Comparison of ENCODE assay signal across 6 worm cellular contexts in the genomic region with DNA sequence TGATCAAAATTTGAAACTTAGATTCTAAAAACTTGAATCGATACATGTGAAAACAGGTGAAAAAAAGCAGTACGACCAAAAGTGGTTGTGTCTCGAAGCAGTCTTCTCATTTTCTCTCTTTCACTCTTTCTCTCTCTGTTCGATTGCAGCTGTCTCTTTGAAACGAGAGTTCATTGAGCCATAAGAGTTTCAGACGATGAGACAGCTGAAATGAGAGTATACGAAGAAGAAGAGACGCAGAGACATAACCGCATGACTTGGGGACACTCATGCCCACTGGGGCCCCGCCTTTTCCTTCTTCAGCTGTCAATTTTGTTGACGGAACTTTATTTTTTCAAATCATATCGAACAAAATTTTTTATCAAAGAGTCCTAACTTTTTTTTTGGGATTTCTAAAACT.
TF ChIP-seq lines count a peak whose summit lies in the region.

No protein-coding gene starts in this region.

TF ChIP-seq in whole organism, L1 larva, 84 proteins besides CTCF, POLR2A, EP300 and RAD21 (continued from another document and continues in another):
- TF ChIP-seq sup-37 (GFP tag; optimal IDR thresholded peaks at IDR 0.05; lab: Kevin White, UChicago) (no peak), ztf-4 (tag; optimal IDR thresholded peaks at IDR 0.05; lab: Kevin White, UChicago) (peak; percentile 71), lin-13 (GFP tag; optimal IDR thresholded peaks at IDR 0.05; lab: Kevin White, UChicago) (peak; percentile 70), tlp-1 (tag; optimal IDR thresholded peaks at IDR 0.05; lab: Kevin White, UChicago) (no peak), nhr-12 (tag; optimal IDR thresholded peaks at IDR 0.05; lab: Kevin White, UChicago) (no peak), ceh-88 (GFP tag; IDR thresholded peaks at IDR 0.05; lab: Robert Waterston, UW) (peak; percentile 16; the same call in 1 of the 2 replicates), nhr-47 (tag; optimal IDR thresholded peaks at IDR 0.05; lab: Kevin White, UChicago) (peak; percentile 89), ceh-8 (GFP tag; optimal IDR thresholded peaks at IDR 0.05; lab: Kevin White, UChicago) (no peak), aly-2 (tag; optimal IDR thresholded peaks at IDR 0.05; lab: Kevin White, UChicago) (peak; percentile 42), irx-1 (tag; optimal IDR thresholded peaks at IDR 0.05; lab: Kevin White, UChicago) (peak; percentile 79), zip-4 (GFP tag; optimal IDR thresholded peaks at IDR 0.05; lab: Kevin White, UChicago) (no peak), lin-14 (GFP tag; optimal IDR thresholded peaks at IDR 0.05; lab: Kevin White, UChicago) (peak; percentile 97), C34B4.2 (tag; optimal IDR thresholded peaks at IDR 0.05; lab: Kevin White, UChicago) (no peak), ets-5 (GFP tag; IDR thresholded peaks at IDR 0.05; lab: Robert Waterston, UW) (no peak), unc-130 (tag; optimal IDR thresholded peaks at IDR 0.05; lab: Kevin White, UChicago) (no peak), isw-1 (GFP tag; IDR thresholded peaks at IDR 0.05; lab: Robert Waterston, UW) (peak; percentile 66), ceh-90 (tag; optimal IDR thresholded peaks at IDR 0.05; lab: Kevin White, UChicago) (no peak), Y116A8C.19 (tag; optimal IDR thresholded peaks at IDR 0.05; lab: Kevin White, UChicago; ENCODE audit: borderline replicate concordance) (no peak), jun-1 (tag; optimal IDR thresholded peaks at IDR 0.05; lab: Kevin White, UChicago) (peak; percentile 78), pax-3 (tag; optimal IDR thresholded peaks at IDR 0.05; lab: Kevin White, UChicago) (peak; percentile 60), tbx-2 (tag; optimal IDR thresholded peaks at IDR 0.05; lab: Kevin White, UChicago) (peak; percentile 89)

TF ChIP-seq in whole organism, L2 larva, 48 proteins besides CTCF, POLR2A, EP300 and RAD21 (continued from another document):
- TF ChIP-seq nhr-6 (tag; optimal IDR thresholded peaks at IDR 0.05; lab: Kevin White, UChicago) (peak; percentile 81), egl-27 (tag; optimal IDR thresholded peaks at IDR 0.05; lab: Kevin White, UChicago) (peak; percentile 79), mdl-1 (tag; optimal IDR thresholded peaks at IDR 0.05; lab: Kevin White, UChicago) (peak; percentile 67 to 89), blmp-1 (tag; optimal IDR thresholded peaks at IDR 0.05; lab: Kevin White, UChicago; ENCODE audit: insufficient read depth) (peak; percentile 62), alr-1 (tag; optimal IDR thresholded peaks at IDR 0.05; lab: Kevin White, UChicago) (no peak), ama-1 (optimal IDR thresholded peaks at IDR 0.05; lab: Kevin White, UChicago) (peak; percentile 82), sma-9 (GFP tag; optimal IDR thresholded peaks at IDR 0.05; lab: Kevin White, UChicago) (peak; percentile 90), sma-9 (tag; optimal IDR thresholded peaks at IDR 0.05; lab: Kevin White, UChicago) (no peak)

TF ChIP-seq in whole organism, L3 larva, 47 proteins besides CTCF, POLR2A, EP300 and RAD21 (continued from another document):
- TF ChIP-seq skn-1 (tag; optimal IDR thresholded peaks at IDR 0.05; lab: Kevin White, UChicago) (peak; percentile 40), fkh-10 (GFP tag; optimal IDR thresholded peaks at IDR 0.05; lab: Kevin White, UChicago) (peak; percentile 31), tbx-2 (tag; optimal IDR thresholded peaks at IDR 0.05; lab: Kevin White, UChicago) (peak; percentile 39), ceh-82 (tag; optimal IDR thresholded peaks at IDR 0.05; lab: Kevin White, UChicago) (no peak), R02D3.7 (tag; optimal IDR thresholded peaks at IDR 0.05; lab: Kevin White, UChicago) (peak; percentile 39), ceh-28 (tag; optimal IDR thresholded peaks at IDR 0.05; lab: Kevin White, UChicago) (peak; percentile 85), unc-39 (tag; optimal IDR thresholded peaks at IDR 0.05; lab: Kevin White, UChicago) (no peak), ztf-11 (tag; optimal IDR thresholded peaks at IDR 0.05; lab: Kevin White, UChicago) (no peak), nhr-28 (tag; optimal IDR thresholded peaks at IDR 0.05; lab: Kevin White, UChicago) (no peak), hmg-11 (tag; optimal IDR thresholded peaks at IDR 0.05; lab: Kevin White, UChicago) (peak; percentile 74), elt-3 (tag; optimal IDR thresholded peaks at IDR 0.05; lab: Kevin White, UChicago) (no peak), eor-1 (tag; optimal IDR thresholded peaks at IDR 0.05; lab: Kevin White, UChicago) (no peak), mdl-1 (tag; optimal IDR thresholded peaks at IDR 0.05; lab: Kevin White, UChicago) (peak; percentile 67), ama-1 (optimal IDR thresholded peaks at IDR 0.05; lab: Kevin White, UChicago) (peak; percentile 62), nfya-1 (tag; optimal IDR thresholded peaks at IDR 0.05; lab: Kevin White, UChicago; ENCODE audit: insufficient read depth) (peak; percentile 93), fos-1 (tag; optimal IDR thresholded peaks at IDR 0.05; lab: Kevin White, UChicago) (no peak), nhr-43 (tag; optimal IDR thresholded peaks at IDR 0.05; lab: Kevin White, UChicago; ENCODE audit: poor library complexity, severe bottlenecking) (peak; percentile 69), mml-1 (tag; optimal IDR thresholded peaks at IDR 0.05; lab: Kevin White, UChicago) (no peak), aly-2 (tag; optimal IDR thresholded peaks at IDR 0.05; lab: Kevin White, UChicago) (no peak)

TF ChIP-seq in whole organism, L4 larva, 104 proteins besides CTCF, POLR2A, EP300 and RAD21 (continued from another document and continues in another):
- TF ChIP-seq nhr-77 (tag; optimal IDR thresholded peaks at IDR 0.05; lab: Kevin White, UChicago) (peak; percentile 67), pha-4 (GFP tag; IDR thresholded peaks at IDR 0.05; lab: Robert Waterston, UW) (peak; percentile 72), pha-4 (tag; optimal IDR thresholded peaks at IDR 0.05; lab: Kevin White, UChicago) (peak; percentile 55), hmg-1.1 (GFP tag; IDR thresholded peaks at IDR 0.05; lab: Robert Waterston, UW) (peak; percentile 92), ces-1 (GFP tag; optimal IDR thresholded peaks at IDR 0.05; lab: Kevin White, UChicago) (no peak), lir-3 (tag; optimal IDR thresholded peaks at IDR 0.05; lab: Kevin White, UChicago) (no peak), ceh-44 (GFP tag; IDR thresholded peaks at IDR 0.05; lab: Robert Waterston, UW) (no peak), nhr-76 (tag; optimal IDR thresholded peaks at IDR 0.05; lab: Kevin White, UChicago) (no peak), lin-15B (tag; optimal IDR thresholded peaks at IDR 0.05; lab: Kevin White, UChicago) (no peak), ctbp-1 (GFP tag; IDR thresholded peaks at IDR 0.05; lab: Robert Waterston, UW) (peak; percentile 55; the same call in 1 of the 2 replicates), daf-8 (GFP tag; IDR thresholded peaks at IDR 0.05; lab: Robert Waterston, UW) (no peak), Y48G9A.11 (GFP tag; IDR thresholded peaks at IDR 0.05; lab: Robert Waterston, UW) (no peak), dpl-1 (GFP tag; optimal IDR thresholded peaks at IDR 0.05; lab: Kevin White, UChicago) (peak; percentile 50), nhr-42 (GFP tag; IDR thresholded peaks at IDR 0.05; lab: Robert Waterston, UW) (peak; percentile 72; the same call in 1 of the 2 replicates), ceh-62 (tag; optimal IDR thresholded peaks at IDR 0.05; lab: Kevin White, UChicago) (no peak), cey-2 (tag; optimal IDR thresholded peaks at IDR 0.05; lab: Kevin White, UChicago; ENCODE audit: borderline replicate concordance, insufficient read depth) (no peak), F26F4.8 (GFP tag; conservative IDR thresholded peaks at IDR 0.05; lab: Robert Waterston, UW) (no peak), lsy-2 (tag; optimal IDR thresholded peaks at IDR 0.05; lab: Kevin White, UChicago) (peak; percentile 67 to 86), lin-29 (GFP tag; IDR thresholded peaks at IDR 0.05; lab: Robert Waterston, UW) (no peak), ceh-82 (tag; optimal IDR thresholded peaks at IDR 0.05; lab: Kevin White, UChicago) (no peak), lim-7 (GFP tag; IDR thresholded peaks at IDR 0.05; lab: Robert Waterston, UW) (no peak), Y75B8A.6 (GFP tag; IDR thresholded peaks at IDR 0.05; lab: Robert Waterston, UW) (no peak), tra-1 (GFP tag; IDR thresholded peaks at IDR 0.05; lab: Robert Waterston, UW) (peak; percentile 84), D1046.2 (GFP tag; IDR thresholded peaks at IDR 0.05; lab: Robert Waterston, UW) (0 out of 2 replicates have a peak, but pooled peaks have one; percentile 35), spr-3 (GFP tag; optimal IDR thresholded peaks at IDR 0.05; lab: Kevin White, UChicago) (peak; percentile 30), zfp-3 (GFP tag; conservative IDR thresholded peaks at IDR 0.05; lab: Robert Waterston, UW) (peak; percentile 53; the same call in 1 of the 2 replicates), ztf-11 (tag; optimal IDR thresholded peaks at IDR 0.05; lab: Kevin White, UChicago) (no peak), pqm-1 (tag; optimal IDR thresholded peaks at IDR 0.05; lab: Kevin White, UChicago) (peak; percentile 2)

TF ChIP-seq in whole organism, late embryonic, 69 proteins besides CTCF, POLR2A, EP300 and RAD21 (continued from another document):
- peak; percentile 55 for TF ChIP-seq pros-1 (tag; optimal IDR thresholded peaks at IDR 0.05; lab: Kevin White, UChicago)
- TF ChIP-seq hlh-30 (tag; optimal IDR thresholded peaks at IDR 0.05; lab: Kevin White, UChicago; ENCODE audit: insufficient read depth), result peak; percentile 98
TF ChIP-seq in whole organism, late embryonic: peak in this region for 13.

TF ChIP-seq in whole organism, young adult, 124 proteins besides CTCF, POLR2A, EP300 and RAD21 (continued from another document):
- TF ChIP-seq lsy-27 (tag; optimal IDR thresholded peaks at IDR 0.05; lab: Kevin White, UChicago; ENCODE audit: borderline replicate concordance, insufficient read depth) (no peak), unc-130 (GFP tag; optimal IDR thresholded peaks at IDR 0.05; lab: Kevin White, UChicago) (no peak), Y56A3A.18 (GFP tag; IDR thresholded peaks at IDR 0.05; lab: Robert Waterston, UW) (no peak), ceh-27 (GFP tag; optimal IDR thresholded peaks at IDR 0.05; lab: Kevin White, UChicago) (peak; percentile 67), ekl-4 (GFP tag; IDR thresholded peaks at IDR 0.05; lab: Robert Waterston, UW) (peak; percentile 72), lin-40 (tag; optimal IDR thresholded peaks at IDR 0.05; lab: Kevin White, UChicago) (peak; percentile 88), ztf-3 (GFP tag; optimal IDR thresholded peaks at IDR 0.05; lab: Kevin White, UChicago) (no peak), C06A6.2 (GFP tag; conservative IDR thresholded peaks at IDR 0.05; lab: Robert Waterston, UW) (0 out of 2 replicates have a peak, but pooled peaks have one; percentile 47), B0336.3 (GFP tag; IDR thresholded peaks at IDR 0.05; lab: Robert Waterston, UW) (peak; percentile 61; the same call in 1 of the 2 replicates), repo-1 (tag; optimal IDR thresholded peaks at IDR 0.05; lab: Kevin White, UChicago) (no peak), T07F8.4 (tag; optimal IDR thresholded peaks at IDR 0.05; lab: Kevin White, UChicago) (no peak), nfyb-1 (GFP tag; IDR thresholded peaks at IDR 0.05; lab: Robert Waterston, UW) (peak; percentile 67; the same call in 1 of the 2 replicates), K11D2.4 (GFP tag; IDR thresholded peaks at IDR 0.05; lab: Robert Waterston, UW) (peak; percentile 70; the same call in 1 of the 2 replicates), chd-7 (tag; optimal IDR thresholded peaks at IDR 0.05; lab: Kevin White, UChicago) (peak; percentile 82), F22D6.2 (tag; optimal IDR thresholded peaks at IDR 0.05; lab: Kevin White, UChicago) (peak; percentile 44), pbrm-1 (GFP tag; IDR thresholded peaks at IDR 0.05; lab: Robert Waterston, UW) (peak; percentile 81), snpc-1.1 (tag; optimal IDR thresholded peaks at IDR 0.05; lab: Kevin White, UChicago; ENCODE audit: insufficient read depth) (no peak), ztf-18 (tag; optimal IDR thresholded peaks at IDR 0.05; lab: Kevin White, UChicago) (peak; percentile 16), nhr-90 (tag; optimal IDR thresholded peaks at IDR 0.05; lab: Kevin White, UChicago) (peak; percentile 1), ztf-6 (GFP tag; IDR thresholded peaks at IDR 0.05; lab: Robert Waterston, UW) (no peak), T26A5.8 (tag; optimal IDR thresholded peaks at IDR 0.05; lab: Kevin White, UChicago) (no peak), hmg-1.2 (GFP tag; IDR thresholded peaks at IDR 0.05; lab: Robert Waterston, UW) (peak; percentile 98), ets-4 (GFP tag; optimal IDR thresholded peaks at IDR 0.05; lab: Kevin White, UChicago) (no peak), cebp-2 (GFP tag; IDR thresholded peaks at IDR 0.05; lab: Robert Waterston, UW) (no peak), nhr-80 (tag; optimal IDR thresholded peaks at IDR 0.05; lab: Kevin White, UChicago) (peak; percentile 81), attf-3 (GFP tag; conservative IDR thresholded peaks at IDR 0.05; lab: Robert Waterston, UW) (0 out of 2 replicates have a peak, but pooled peaks have one; percentile 36), lin-26 (GFP tag; IDR thresholded peaks at IDR 0.05; lab: Robert Waterston, UW) (peak; percentile 71), Y95B8A.8 (GFP tag; IDR thresholded peaks at IDR 0.05; lab: Robert Waterston, UW) (0 out of 2 replicates have a peak, but pooled peaks have one; percentile 17), ceh-79 (tag; optimal IDR thresholded peaks at IDR 0.05; lab: Kevin White, UChicago) (no peak), ccch-3 (GFP tag; optimal IDR thresholded peaks at IDR 0.05; lab: Kevin White, UChicago) (no peak), aptf-2 (GFP tag; conservative IDR thresholded peaks at IDR 0.05; lab: Robert Waterston, UW) (no peak), rpc-1 (optimal IDR thresholded peaks at IDR 0.05; lab: Kevin White, UChicago) (no peak), rpc-1 (tag; optimal IDR thresholded peaks at IDR 0.05; lab: Kevin White, UChicago) (no peak), hmg-20 (GFP tag; IDR thresholded peaks at IDR 0.05; lab: Robert Waterston, UW) (no peak), fkh-3 (tag; optimal IDR thresholded peaks at IDR 0.05; lab: Kevin White, UChicago) (no peak), Y79H2A.3 (GFP tag; conservative IDR thresholded peaks at IDR 0.05; lab: Robert Waterston, UW) (no peak), ceh-58 (GFP tag; IDR thresholded peaks at IDR 0.05; lab: Robert Waterston, UW) (no peak), Y53G8AR.9 (GFP tag; conservative IDR thresholded peaks at IDR 0.05; lab: Robert Waterston, UW) (0 out of 2 replicates have a peak, but pooled peaks have one; percentile 31), tbx-9 (tag; optimal IDR thresholded peaks at IDR 0.05; lab: Kevin White, UChicago; ENCODE audit: borderline replicate concordance) (no peak), F33H1.4 (GFP tag; IDR thresholded peaks at IDR 0.05; lab: Robert Waterston, UW) (no peak), akir-1 (GFP tag; optimal IDR thresholded peaks at IDR 0.05; lab: Kevin White, UChicago) (no peak), cebp-1 (GFP tag; IDR thresholded peaks at IDR 0.05; lab: Robert Waterston, UW) (no peak), cebp-1 (tag; optimal IDR thresholded peaks at IDR 0.05; lab: Kevin White, UChicago) (peak; percentile 78), snpc-4 (GFP tag; optimal IDR thresholded peaks at IDR 0.05; lab: Kevin White, UChicago) (no peak), snpc-4 (tag; optimal IDR thresholded peaks at IDR 0.05; lab: Kevin White, UChicago) (peak in 1 of 4 experiments; percentile 48), hrde-1 (tag; optimal IDR thresholded peaks at IDR 0.05; lab: Kevin White, UChicago; ENCODE audit: borderline replicate concordance) (no peak), tbp1 (GFP tag; optimal IDR thresholded peaks at IDR 0.05; lab: Kevin White, UChicago) (peak; percentile 48), madf-6 (GFP tag; IDR thresholded peaks at IDR 0.05; lab: Robert Waterston, UW) (no peak), Y53F4B.3 (GFP tag; IDR thresholded peaks at IDR 0.05; lab: Robert Waterston, UW) (no peak)
